Worm (Caenorhabditis elegans): ENCODE measurements around the gene ufm-1.

ufm-1 gene

DNA sequence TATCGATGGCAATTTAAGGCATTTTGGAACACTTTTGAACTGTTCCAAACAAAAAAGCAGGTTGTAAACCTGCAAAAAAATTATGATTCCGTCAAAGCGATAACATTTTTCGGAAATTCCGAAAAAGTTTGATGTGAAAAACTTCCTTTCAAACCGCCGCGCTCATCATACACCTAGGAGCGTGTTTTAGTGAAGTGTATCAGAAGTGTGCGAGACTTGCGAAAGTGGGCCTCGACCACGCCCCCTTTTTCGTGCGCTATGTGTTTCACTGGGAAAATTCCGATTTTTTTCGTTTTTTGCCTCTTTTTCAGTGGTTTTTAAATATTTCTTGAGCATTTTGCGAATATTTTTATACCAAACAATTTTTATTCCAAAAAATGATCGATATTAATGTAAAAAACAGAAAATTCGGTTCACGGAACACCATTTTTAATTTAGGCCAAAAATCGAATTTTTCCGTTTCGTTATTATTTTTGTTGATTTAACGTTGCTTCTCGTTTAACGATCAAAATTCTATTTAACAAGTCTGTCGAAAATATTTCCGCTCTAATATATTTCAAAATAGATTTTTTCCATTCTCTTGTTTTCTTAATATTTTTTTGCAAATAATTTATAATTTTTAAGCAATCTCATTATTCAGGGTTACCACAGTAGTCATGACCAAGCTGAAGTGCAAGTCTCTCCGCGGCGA lies 4.1 kb upstream of the ufm-1 start, which contains the start of gene rpl-35 (continued):
- TF ChIP-seq unc-30 (tag; optimal IDR thresholded peaks at IDR 0.05) (peak; percentile 66), unc-86 (tag; optimal IDR thresholded peaks at IDR 0.05) (peak; percentile 100), nhr-47 (tag; optimal IDR thresholded peaks at IDR 0.05) (peak; percentile 100), mef-2 (tag; optimal IDR thresholded peaks at IDR 0.05) (peak; percentile 96), ama-1 (optimal IDR thresholded peaks at IDR 0.05) (peak; percentile 81), lin-13 (GFP tag; optimal IDR thresholded peaks at IDR 0.05) (peak; percentile 100), fkh-10 (GFP tag; optimal IDR thresholded peaks at IDR 0.05) (peak; percentile 99), nhr-84 (tag; optimal IDR thresholded peaks at IDR 0.05) (peak; percentile 95), sptf-1 (tag; optimal IDR thresholded peaks at IDR 0.05) (no peak), nhr-76 (tag; optimal IDR thresholded peaks at IDR 0.05) (peak; percentile 85), elt-3 (tag; optimal IDR thresholded peaks at IDR 0.05) (peak; percentile 98 to 100 (median 98)), sup-37 (GFP tag; optimal IDR thresholded peaks at IDR 0.05) (peak; percentile 99), vab-15 (tag; optimal IDR thresholded peaks at IDR 0.05) (peak; percentile 98), nhr-28 (tag; optimal IDR thresholded peaks at IDR 0.05) (peak; percentile 15), lin-14 (GFP tag; optimal IDR thresholded peaks at IDR 0.05) (peak; percentile 100), efl-3 (GFP tag; optimal IDR thresholded peaks at IDR 0.05) (peak; percentile 98), swsn-7 (tag; optimal IDR thresholded peaks at IDR 0.05) (peak; percentile 100), lsy-2 (tag; optimal IDR thresholded peaks at IDR 0.05) (peak; percentile 98 to 99), fkh-8 (tag; optimal IDR thresholded peaks at IDR 0.05) (peak; percentile 100), unc-62 (GFP tag; optimal IDR thresholded peaks at IDR 0.05) (peak; percentile 95), ztf-4 (tag; optimal IDR thresholded peaks at IDR 0.05) (peak; percentile 100), lin-35 (GFP tag; optimal IDR thresholded peaks at IDR 0.05) (peak; percentile 100), ztf-11 (tag; optimal IDR thresholded peaks at IDR 0.05) (peak in 1 of 2 experiments; percentile 99), nhr-19 (GFP tag; conservative IDR thresholded peaks at IDR 0.05) (peak; percentile 100), nhr-90 (tag; optimal IDR thresholded peaks at IDR 0.05; ENCODE audit: poor library complexity) (peak; percentile 100), jun-1 (tag; optimal IDR thresholded peaks at IDR 0.05) (peak; percentile 99), ces-1 (GFP tag; optimal IDR thresholded peaks at IDR 0.05) (peak; percentile 91), hpl-2 (GFP tag; optimal IDR thresholded peaks at IDR 0.05) (peak; percentile 98), nhr-20 (tag; optimal IDR thresholded peaks at IDR 0.05) (peak; percentile 100), sox-4 (tag; optimal IDR thresholded peaks at IDR 0.05) (peak; percentile 98), pqm-1 (tag; optimal IDR thresholded peaks at IDR 0.05) (peak; percentile 71), dpl-1 (GFP tag; optimal IDR thresholded peaks at IDR 0.05) (peak; percentile 100), unc-130 (tag; optimal IDR thresholded peaks at IDR 0.05) (peak; percentile 100), elt-2 (tag; optimal IDR thresholded peaks at IDR 0.05) (peak; percentile 98), nhr-237 (tag; optimal IDR thresholded peaks at IDR 0.05) (peak; percentile 99), efl-1 (optimal IDR thresholded peaks at IDR 0.05) (peak; percentile 99 to 100), efl-1 (GFP tag; optimal IDR thresholded peaks at IDR 0.05 in 1 of 2) (peak; percentile 100), skn-1 (tag; optimal IDR thresholded peaks at IDR 0.05) (peak; percentile 99), ceh-8 (GFP tag; optimal IDR thresholded peaks at IDR 0.05) (peak; percentile 100), aha-1 (tag; optimal IDR thresholded peaks at IDR 0.05) (peak; percentile 98), C04F5.9 (tag; optimal IDR thresholded peaks at IDR 0.05) (peak; percentile 98), blmp-1 (tag; optimal IDR thresholded peaks at IDR 0.05) (peak; percentile 95), snu-23 (GFP tag; optimal IDR thresholded peaks at IDR 0.05) (peak; percentile 100), pax-3 (tag; optimal IDR thresholded peaks at IDR 0.05) (peak; percentile 99), mab-9 (GFP tag; IDR thresholded peaks at IDR 0.05) (peak; percentile 100), pag-3 (tag; optimal IDR thresholded peaks at IDR 0.05; ENCODE audit: borderline replicate concordance, insufficient read depth) (peak; percentile 53), xbp-1 (tag; optimal IDR thresholded peaks at IDR 0.05) (peak; percentile 99), hlh-17 (GFP tag; optimal IDR thresholded peaks at IDR 0.05; ENCODE audit: borderline replicate concordance) (peak; percentile 79), mep-1 (tag; optimal IDR thresholded peaks at IDR 0.05) (peak; percentile 99), tlp-1 (tag; optimal IDR thresholded peaks at IDR 0.05) (no peak), ceh-90 (tag; optimal IDR thresholded peaks at IDR 0.05) (peak; percentile 79), lin-39 (tag; optimal IDR thresholded peaks at IDR 0.05) (peak; percentile 98)

Measured in whole organism, L1 larva.